Fruit fly (Drosophila melanogaster) whole organism: ENCODE data around the gene Or94b.

ENCODE experiments used
- CG8478 ChIP-seq: fragments of >200 bp; optimal IDR thresholded peaks from 2 replicates; lab custom pipeline; 2018; ENCODE audit warnings: inconsistent platforms
- EcR ChIP-seq, 2 experiments: fragments of >200 bp; optimal IDR thresholded peaks; 2 replicates each; lab custom pipeline; 2017; ENCODE audit warnings: missing biosample characterization in 2 of 2, missing genetic modification characterization in 2 of 2, missing genetic modification reagents in 2 of 2

DNA sequence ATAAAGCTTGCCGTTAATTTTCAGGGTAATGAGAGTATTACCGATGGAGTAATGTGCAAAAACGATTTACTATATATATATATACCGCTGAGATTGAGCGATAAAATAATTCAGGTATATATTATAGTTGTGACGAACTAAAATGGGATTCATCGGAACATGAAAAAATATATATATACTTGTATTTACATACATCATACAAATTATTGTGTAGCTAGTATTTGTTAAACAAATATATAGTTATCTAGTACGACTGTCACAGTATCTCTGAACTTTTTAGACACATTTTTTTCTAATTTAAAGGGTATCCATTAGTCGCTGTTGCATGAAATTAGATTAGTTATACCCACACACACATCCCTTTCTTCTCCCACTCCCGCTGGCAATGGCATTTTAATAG lies 47.2 kb downstream of the Or94b start:
- TF ChIP-seq CG8478 (lab: Kevin White, UChicago) (no peak), EcR (GFP tag; optimal IDR thresholded peaks at IDR 0.05; lab: Kevin White, UChicago) (no peak)
